Worm (Caenorhabditis elegans) whole organism, young adult: Measurements from ENCODE around the gene F26A1.19.

ENCODE experiments used
- B0336.3 ChIP-seq: fragments of 200-800 bp; sonication (Bioruptor generic); IDR thresholded peaks from 2 replicates; pipeline ENCODE4 v1.3.6; 2022; ENCODE audit warnings: missing genetic modification characterization, missing compliant biosample characterization
- C06A6.2 ChIP-seq: fragments of 200-800 bp; sonication (Bioruptor generic); conservative IDR thresholded peaks from 2 replicates; pipeline ENCODE4 v1.3.6; 2022; ENCODE audit warnings: missing genetic modification characterization, missing compliant biosample characterization
- C17E4.6 ChIP-seq: fragments of 200-800 bp; sonication (Bioruptor generic); IDR thresholded peaks from 2 replicates; pipeline ENCODE4 v1.3.6; 2022; ENCODE audit warnings: missing genetic modification reagents, missing genetic modification characterization, missing compliant biosample characterization
- D2030.7 ChIP-seq: fragments of 200-800 bp; sonication (Bioruptor generic); IDR thresholded peaks from 2 replicates; pipeline ENCODE4 v1.3.6; 2022; ENCODE audit warnings: missing genetic modification reagents, missing genetic modification characterization, missing compliant biosample characterization
- F33H1.4 ChIP-seq: fragments of 200-800 bp; sonication (Bioruptor generic); IDR thresholded peaks from 2 replicates; pipeline ENCODE4 v1.3.6; 2022; ENCODE audit warnings: missing genetic modification reagents, missing genetic modification characterization, missing compliant biosample characterization
- F39B2.1 ChIP-seq: fragments of 200-800 bp; sonication (Bioruptor generic); IDR thresholded peaks from 2 replicates; pipeline ENCODE4 v1.3.6; 2022; ENCODE audit warnings: missing genetic modification reagents, missing genetic modification characterization, missing compliant biosample characterization
- F52B5.7 ChIP-seq: sonication (generic microtip); optimal IDR thresholded peaks from 2 replicates; lab custom pipeline; 2016; ENCODE audit warnings: mild to moderate bottlenecking, missing genetic modification characterization, missing compliant biosample characterization
- T07F8.4 ChIP-seq: sonication (generic microtip); optimal IDR thresholded peaks from 2 replicates; lab custom pipeline; 2016; ENCODE audit warnings: mild to moderate bottlenecking, missing genetic modification characterization, moderate library complexity, missing compliant biosample characterization
- Y95B8A.8 ChIP-seq: fragments of 200-800 bp; sonication (Bioruptor generic); IDR thresholded peaks from 2 replicates; pipeline ENCODE4 v1.3.6; 2022; ENCODE audit warnings: missing genetic modification reagents, missing genetic modification characterization, missing compliant biosample characterization
- ZK185.1 ChIP-seq: sonication (generic microtip); optimal IDR thresholded peaks from 2 replicates; lab custom pipeline; 2016; ENCODE audit warnings: mild to moderate bottlenecking, missing genetic modification characterization, missing compliant biosample characterization; ENCODE audit not compliant: poor library complexity, severe bottlenecking
- akir-1 ChIP-seq: fragments of 200-800 bp; sonication (Bioruptor generic); optimal IDR thresholded peaks from 2 replicates; lab custom pipeline; 2018; ENCODE audit warnings: mild to moderate bottlenecking, missing genetic modification characterization, moderate library complexity, missing compliant biosample characterization
- aptf-2 ChIP-seq: fragments of 200-800 bp; sonication (Bioruptor generic); conservative IDR thresholded peaks from 2 replicates; pipeline ENCODE4 v1.3.6; 2022; ENCODE audit warnings: missing genetic modification reagents, missing genetic modification characterization, missing compliant biosample characterization
- atf-7 ChIP-seq: sonication (generic microtip); optimal IDR thresholded peaks from 2 replicates; lab custom pipeline; 2017; ENCODE audit warnings: mild to moderate bottlenecking, missing genetic modification characterization, missing compliant biosample characterization
- athp-1 ChIP-seq: sonication (generic microtip); optimal IDR thresholded peaks from 2 replicates; lab custom pipeline; 2017; ENCODE audit warnings: mild to moderate bottlenecking, missing genetic modification characterization, missing compliant biosample characterization
- cebp-2 ChIP-seq: fragments of 200-800 bp; sonication (Bioruptor generic); IDR thresholded peaks from 2 replicates; pipeline ENCODE4 v1.3.6; 2022; ENCODE audit warnings: missing genetic modification characterization, missing compliant biosample characterization
- ceh-79 ChIP-seq: sonication (generic microtip); optimal IDR thresholded peaks from 2 replicates; lab custom pipeline; 2017; ENCODE audit warnings: mild to moderate bottlenecking, missing genetic modification characterization, missing compliant biosample characterization
- ceh-91 ChIP-seq: fragments of 200-800 bp; sonication (Bioruptor generic); IDR thresholded peaks from 2 replicates; pipeline ENCODE4 v1.3.6; 2022; ENCODE audit warnings: missing genetic modification reagents, missing genetic modification characterization, missing compliant biosample characterization
- egl-18 ChIP-seq: fragments of 200-800 bp; sonication (Bioruptor generic); IDR thresholded peaks from 2 replicates; pipeline ENCODE4 v1.3.6; 2022; ENCODE audit warnings: missing genetic modification reagents, missing genetic modification characterization, missing compliant biosample characterization
- hlh-26 ChIP-seq: fragments of 200-800 bp; sonication (Bioruptor generic); conservative IDR thresholded peaks from 2 replicates; pipeline ENCODE4 v1.3.6; 2022; ENCODE audit warnings: missing genetic modification reagents, missing genetic modification characterization, missing compliant biosample characterization
- hmg-20 ChIP-seq: fragments of 200-800 bp; sonication (Bioruptor generic); IDR thresholded peaks from 2 replicates; pipeline ENCODE4 v1.3.6; 2022; ENCODE audit warnings: missing genetic modification reagents, missing genetic modification characterization, missing compliant biosample characterization
- lag-1 ChIP-seq: fragments of 200-800 bp; sonication (Bioruptor generic); IDR thresholded peaks from 2 replicates; pipeline ENCODE4 v1.3.6; 2022; ENCODE audit warnings: missing genetic modification reagents, missing genetic modification characterization, missing compliant biosample characterization
- let-607 ChIP-seq, 2 experiments: fragments of 200-800 bp in 1 of 2; sonication (Bioruptor generic) in 1 of 2; sonication (generic microtip) in 1 of 2; optimal IDR thresholded peaks; 2 replicates each; lab custom pipeline; 2016 to 2018; ENCODE audit warnings: mild to moderate bottlenecking in 2 of 2, missing compliant biosample characterization in 2 of 2, missing genetic modification characterization in 2 of 2, moderate library complexity in 2 of 2, missing genotype in 1 of 2
- lin-26 ChIP-seq: fragments of 200-800 bp; sonication (Bioruptor generic); IDR thresholded peaks from 2 replicates; pipeline ENCODE4 v1.3.6; 2022; ENCODE audit warnings: missing genetic modification reagents, missing genetic modification characterization, missing compliant biosample characterization
- lin-35 ChIP-seq, 3 experiments: fragments of 150-350 bp in 2 of 3; sonication (generic microtip) in 1 of 3; optimal IDR thresholded peaks; 2 replicates each; lab custom pipeline; 2014 to 2018; ENCODE audit warnings: missing biosample characterization in 3 of 3, missing genetic modification characterization in 3 of 3, missing genetic modification reagents in 3 of 3
- lin-40 ChIP-seq: sonication (generic microtip); optimal IDR thresholded peaks from 2 replicates; lab custom pipeline; 2016; ENCODE audit warnings: missing genetic modification characterization, mild to moderate bottlenecking, missing compliant biosample characterization, missing genotype, missing genetic modification reagents
- lsl-1 ChIP-seq: fragments of 200-800 bp; sonication (Bioruptor generic); optimal IDR thresholded peaks from 2 replicates; lab custom pipeline; 2018; ENCODE audit warnings: mild to moderate bottlenecking, missing genetic modification characterization, moderate library complexity, missing compliant biosample characterization
- madf-3 ChIP-seq: fragments of 200-800 bp; sonication (Bioruptor generic); IDR thresholded peaks from 2 replicates; pipeline ENCODE4 v1.3.6; 2022; ENCODE audit warnings: missing genetic modification reagents, missing genetic modification characterization, missing compliant biosample characterization
- madf-6 ChIP-seq: fragments of 200-800 bp; sonication (Bioruptor generic); IDR thresholded peaks from 2 replicates; pipeline ENCODE4 v1.3.6; 2022; ENCODE audit warnings: missing genetic modification reagents, missing genetic modification characterization, missing compliant biosample characterization
- nfya-1 ChIP-seq: sonication (generic microtip); optimal IDR thresholded peaks from 2 replicates; lab custom pipeline; 2017; ENCODE audit warnings: antibody characterized with exemption, missing compliant biosample characterization, missing genetic modification characterization, borderline replicate concordance; ENCODE audit not compliant: insufficient read depth
- nfyb-1 ChIP-seq: fragments of 200-800 bp; sonication (Bioruptor generic); IDR thresholded peaks from 2 replicates; pipeline ENCODE4 v1.3.6; 2022; ENCODE audit warnings: missing genetic modification reagents, missing genetic modification characterization, missing compliant biosample characterization
- rec-8 ChIP-seq, 2 experiments: sonication (generic microtip); optimal IDR thresholded peaks; 2 replicates each; lab custom pipeline; 2016; ENCODE audit warnings: mild to moderate bottlenecking in 2 of 2, missing genetic modification characterization in 2 of 2, missing genetic modification reagents in 2 of 2, missing genotype in 2 of 2, missing biosample characterization in 1 of 2, missing compliant biosample characterization in 1 of 2, moderate library complexity in 1 of 2
- sptf-2 ChIP-seq: fragments of 200-800 bp; sonication (Bioruptor generic); optimal IDR thresholded peaks from 2 replicates; lab custom pipeline; 2018; ENCODE audit warnings: mild to moderate bottlenecking, missing genetic modification characterization, missing compliant biosample characterization
- tbx-9 ChIP-seq: sonication (generic microtip); optimal IDR thresholded peaks from 2 replicates; lab custom pipeline; 2016; ENCODE audit warnings: borderline replicate concordance, missing genetic modification characterization, inconsistent platforms, missing compliant biosample characterization
- tlf-1 ChIP-seq: fragments of 200-800 bp; sonication (Bioruptor generic); optimal IDR thresholded peaks from 2 replicates; lab custom pipeline; 2018; ENCODE audit warnings: mild to moderate bottlenecking, missing genetic modification characterization, missing compliant biosample characterization
- unc-130 ChIP-seq: sonication (generic microtip); optimal IDR thresholded peaks from 2 replicates; lab custom pipeline; 2016; ENCODE audit warnings: missing genetic modification reagents, missing genetic modification characterization, missing compliant biosample characterization
- xnd-1 ChIP-seq: sonication (generic microtip); optimal IDR thresholded peaks from 2 replicates; lab custom pipeline; 2016; ENCODE audit warnings: missing genotype, missing genetic modification reagents, missing genetic modification characterization, missing compliant biosample characterization

Gene F26A1.19

ce11 chrIII:4852025-4852424, 14.5 kb downstream of the F26A1.19 start, which contains the start of gene ced-4:
Gene ced-4 (plus strand): TSS chrIII:4852325.
- TF ChIP-seq ceh-91 (no peak), egl-18 (GFP tag; lab: Robert Waterston, UW) (no peak), madf-3 (GFP tag; lab: Robert Waterston, UW) (0 out of 2 replicates have a peak, but pooled peaks have one; percentile 32), lin-35 (GFP tag; optimal IDR thresholded peaks at IDR 0.05; lab: Kevin White, UChicago) (peak in 1 of 3 experiments; percentile 1), B0336.3 (GFP tag; lab: Robert Waterston, UW) (no peak)

- no peak for TF ChIP-seq cebp-2 (GFP tag; lab: Robert Waterston, UW)
- no peak for TF ChIP-seq sptf-2 (GFP tag; lab: Kevin White, UChicago)
- TF ChIP-seq lag-1 (GFP tag; lab: Robert Waterston, UW), result no peak
- no peak for TF ChIP-seq nfyb-1
- no peak for TF ChIP-seq F52B5.7 (tag; lab: Kevin White, UChicago)
- TF ChIP-seq D2030.7 (GFP tag; lab: Robert Waterston, UW), result no peak
- TF ChIP-seq lin-40 (tag; lab: Kevin White, UChicago), result no peak
- no peak for TF ChIP-seq rec-8 (tag; optimal IDR thresholded peaks at IDR 0.05; lab: Kevin White, UChicago)
- TF ChIP-seq hlh-26 (GFP tag; lab: Robert Waterston, UW), result no peak
- no peak for TF ChIP-seq F39B2.1
- TF ChIP-seq tlf-1 (GFP tag; lab: Kevin White, UChicago), result no peak
- TF ChIP-seq aptf-2 (GFP tag; lab: Robert Waterston, UW), result no peak
- no peak for TF ChIP-seq ZK185.1
- no peak for TF ChIP-seq let-607 (tag; optimal IDR thresholded peaks at IDR 0.05; lab: Kevin White, UChicago)
- no peak for TF ChIP-seq nfya-1 (tag; lab: Kevin White, UChicago)
These were observed 17.4 kb downstream of the F26A1.19 start, which contains the start of gene C35D10.8 for ce11 chrIII:4854918-4855317. Gene C35D10.8 (plus strand): TSS chrIII:4855218.

DNA sequence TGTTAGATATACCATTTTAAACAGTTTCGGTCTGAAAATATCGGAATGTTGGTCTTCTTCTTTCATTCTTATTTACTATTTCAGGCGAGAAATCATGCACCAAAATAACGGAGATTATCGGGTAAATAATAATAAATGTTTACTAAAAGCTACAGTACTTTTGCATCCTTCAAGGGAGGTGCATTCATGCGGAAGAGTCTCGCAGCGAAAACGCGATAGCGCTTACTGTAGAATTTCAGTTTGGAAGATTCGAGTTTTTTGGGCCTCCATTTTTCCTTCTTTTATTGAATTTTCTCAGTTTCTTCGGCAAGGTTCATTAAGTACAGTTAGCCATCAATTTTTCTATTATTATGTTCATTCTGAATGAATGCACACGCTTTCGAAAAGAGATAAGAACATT, 18.6 kb downstream of the F26A1.19 start, which contains the start of gene C35D10.7:
Gene C35D10.7, plus strand, starts transcription at position 85 of the 400 bp plus-strand sequence.
- TF ChIP-seq lin-26 (GFP tag; lab: Robert Waterston, UW) (no peak), T07F8.4 (tag; lab: Kevin White, UChicago) (no peak), Y95B8A.8 (no peak), F33H1.4 (GFP tag; lab: Robert Waterston, UW) (peak; percentile 75), madf-6 (peak; percentile 73; the same call in 1 of the 2 replicates), xnd-1 (tag; lab: Kevin White, UChicago) (peak; percentile 14), lsl-1 (GFP tag; lab: Kevin White, UChicago) (peak; percentile 88), unc-130 (peak; percentile 25)
- TF ChIP-seq, all 124 proteins: peak for 5

ce11 chrIII:4856992-4857391, 19.5 kb downstream of the F26A1.19 start:
- TF ChIP-seq ceh-91 (no peak), athp-1 (tag; lab: Kevin White, UChicago) (no peak), lag-1 (GFP tag; lab: Robert Waterston, UW) (no peak)

DNA sequence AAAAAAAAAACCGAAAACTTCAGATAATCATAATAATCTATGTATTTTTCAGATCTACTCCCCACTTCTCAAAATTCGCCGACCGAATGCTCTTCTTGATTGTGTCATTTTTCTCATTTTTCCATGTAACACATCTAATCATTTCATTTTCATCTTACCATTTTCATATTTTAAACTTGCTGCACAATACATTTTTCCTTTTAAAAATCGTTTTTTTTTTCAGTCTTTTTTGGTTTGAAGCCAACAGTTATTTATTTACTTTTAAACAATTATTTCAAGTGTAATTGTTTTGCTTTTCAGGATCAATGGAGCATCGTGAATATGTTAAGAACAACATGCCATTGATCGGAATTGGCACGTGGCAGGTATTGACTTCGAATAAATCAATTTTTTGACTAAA, 21.5 kb downstream of the F26A1.19 start, which contains the start of gene C35D10.6:
Gene C35D10.6, plus strand, starts transcription at position 301 of the 400 bp plus-strand sequence.
- TF ChIP-seq F39B2.1, result no peak
- no peak for TF ChIP-seq hlh-26 (GFP tag; lab: Robert Waterston, UW)
- no peak for TF ChIP-seq rec-8 (tag; optimal IDR thresholded peaks at IDR 0.05; lab: Kevin White, UChicago)
- no peak for TF ChIP-seq tbx-9 (tag; lab: Kevin White, UChicago)
- no peak for TF ChIP-seq C06A6.2 (GFP tag; lab: Robert Waterston, UW)
- no peak for TF ChIP-seq atf-7 (tag; lab: Kevin White, UChicago)
- TF ChIP-seq ZK185.1, result no peak
- no peak for TF ChIP-seq hmg-20 (GFP tag; lab: Robert Waterston, UW)
- no peak for TF ChIP-seq C17E4.6
- TF ChIP-seq ceh-79, result no peak
- TF ChIP-seq akir-1 (GFP tag; lab: Kevin White, UChicago), result no peak
